Fruit fly (Drosophila melanogaster): ENCODE measurements around the gene Cnx14D.

The Cnx14D gene

DNA sequence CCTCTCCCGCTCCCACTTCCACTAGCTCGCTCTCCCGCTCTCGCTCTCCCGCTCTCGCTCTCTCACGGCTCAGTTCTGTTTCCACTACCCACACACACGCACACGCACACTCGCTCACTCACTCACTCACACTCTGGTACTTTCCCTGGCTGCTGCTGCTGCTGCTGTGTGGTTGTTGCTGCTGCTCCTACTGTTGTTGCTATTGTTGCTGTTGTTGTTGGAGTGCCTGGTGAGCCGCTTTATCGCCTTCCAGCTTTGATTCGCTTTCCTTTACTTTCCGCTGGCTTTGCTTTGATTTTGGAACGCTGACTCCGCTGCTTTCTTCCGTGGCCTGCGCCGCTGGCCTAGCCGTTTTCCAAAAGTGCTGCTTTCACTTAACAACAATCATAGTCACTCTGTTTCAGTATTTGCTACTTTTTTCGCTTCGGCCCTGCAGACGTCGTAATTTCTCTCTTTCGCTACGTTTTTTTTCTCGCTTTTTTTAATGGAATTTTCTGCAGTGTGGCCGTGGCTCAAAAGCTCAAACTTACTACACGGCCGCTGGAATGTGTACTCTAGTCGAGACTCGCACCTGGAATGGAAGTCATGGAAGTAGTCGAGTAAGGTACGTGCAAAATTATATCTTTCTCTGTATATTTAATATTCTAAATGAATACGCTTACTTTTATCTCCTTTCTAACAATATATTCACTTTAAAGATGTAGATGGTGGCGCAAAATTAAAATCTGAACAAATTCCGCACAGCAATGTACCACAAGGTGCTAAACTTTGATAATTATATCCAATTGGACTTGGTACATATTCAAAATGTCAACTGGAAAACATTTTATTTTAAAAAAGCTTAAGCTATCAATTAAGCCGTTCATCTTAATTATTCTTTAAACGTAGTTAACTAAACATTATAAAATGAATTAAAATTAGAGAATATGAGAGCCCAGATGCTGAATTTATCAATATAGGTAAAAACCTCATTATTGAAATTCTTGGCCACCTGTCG, 34.6 kb upstream of the Cnx14D start, which contains the start of gene Pp2B-14D (continued):
- peak; percentile 15 for TF ChIP-seq Sin3A (optimal IDR thresholded peaks at IDR 0.05)
- TF ChIP-seq Dp (GFP tag; optimal IDR thresholded peaks at IDR 0.05) = peak; percentile 22
- peak in 1 of 2 experiments; percentile 17 for TF ChIP-seq Pdp1 (GFP tag; optimal IDR thresholded peaks at IDR 0.05)
- TF ChIP-seq ttk (GFP tag; IDR thresholded peaks at IDR 0.05) = no peak
- peak; percentile 46 for TF ChIP-seq sens (GFP tag)
- no peak for TF ChIP-seq Mrtf (GFP tag; IDR thresholded peaks at IDR 0.05)
- no peak for TF ChIP-seq CG11085 (GFP tag; IDR thresholded peaks at IDR 0.05)
- TF ChIP-seq CG4617 (GFP tag; optimal IDR thresholded peaks at IDR 0.05; ENCODE audit: borderline replicate concordance) = peak; percentile 53
- no peak for TF ChIP-seq HLH54F (GFP tag; optimal IDR thresholded peaks at IDR 0.05)
- peak; percentile 22 for TF ChIP-seq gem (tag; optimal IDR thresholded peaks at IDR 0.05)
- peak; percentile 62 for TF ChIP-seq CG9797 (GFP tag; optimal IDR thresholded peaks at IDR 0.05)
- TF ChIP-seq CG6854 (GFP tag; optimal IDR thresholded peaks at IDR 0.05) = no peak
- TF ChIP-seq CG42726 (GFP tag; IDR thresholded peaks at IDR 0.05; ENCODE audit: partially characterized antibody) = 0 out of 2 replicates have a peak, but pooled peaks have one; percentile 13
- 0 out of 4 replicates have a peak, but pooled peaks have one; percentile 64 for TF ChIP-seq chinmo (GFP tag; IDR thresholded peaks at IDR 0.05; ENCODE audit: partially characterized antibody)
- peak in 1 of 3 experiments; percentile 1 for TF ChIP-seq Stat92E (GFP tag; optimal IDR thresholded peaks at IDR 0.05)
- TF ChIP-seq sob (GFP tag; IDR thresholded peaks at IDR 0.05) = 0 out of 2 replicates have a peak, but pooled peaks have one; percentile 6
- peak in 1 of 2 experiments; percentile 88 for TF ChIP-seq insv (GFP tag; optimal IDR thresholded peaks at IDR 0.05)
- TF ChIP-seq zf30C (GFP tag; optimal IDR thresholded peaks at IDR 0.05) = peak; percentile 73
- TF ChIP-seq CG8924 (tag; optimal IDR thresholded peaks at IDR 0.05) = peak; percentile 20
- peak; percentile 13 for TF ChIP-seq nau (GFP tag; optimal IDR thresholded peaks at IDR 0.05)
- peak; percentile 26; the same call in 1 of the 2 replicates for TF ChIP-seq CG13287 (GFP tag; IDR thresholded peaks at IDR 0.05; ENCODE audit: partially characterized antibody)
- peak; percentile 8; the same call in 1 of the 2 replicates for TF ChIP-seq amos (GFP tag; IDR thresholded peaks at IDR 0.05; ENCODE audit: partially characterized antibody)
- TF ChIP-seq Dfd (GFP tag; optimal IDR thresholded peaks at IDR 0.05) = peak in 1 of 2 experiments; percentile 13
- peak; percentile 23 for TF ChIP-seq Lhr (GFP tag; optimal IDR thresholded peaks at IDR 0.05)
- TF ChIP-seq pita (GFP tag; optimal IDR thresholded peaks at IDR 0.05) = peak; percentile 52
- TF ChIP-seq row (GFP tag; IDR thresholded peaks at IDR 0.05) = peak; percentile 51; the same call in 2 of the 3 replicates
- peak; percentile 97 for TF ChIP-seq sd (tag; optimal IDR thresholded peaks at IDR 0.05)
- TF ChIP-seq CG6689 (GFP tag; IDR thresholded peaks at IDR 0.05) = peak; percentile 81
- no peak for TF ChIP-seq Six4 (GFP tag; optimal IDR thresholded peaks at IDR 0.05)
- no peak for TF ChIP-seq CG17328 (GFP tag; IDR thresholded peaks at IDR 0.05)
- peak; percentile 25 for TF ChIP-seq Dek (tag; optimal IDR thresholded peaks at IDR 0.05)
- peak; percentile 11 for TF ChIP-seq CG9437 (GFP tag; optimal IDR thresholded peaks at IDR 0.05)
- peak; percentile 23 for TF ChIP-seq Hand (GFP tag; optimal IDR thresholded peaks at IDR 0.05)
- no peak for TF ChIP-seq grn (GFP tag; optimal IDR thresholded peaks at IDR 0.05)
- peak; percentile 19 for TF ChIP-seq sug (tag; optimal IDR thresholded peaks at IDR 0.05)
- peak; percentile 18 for TF ChIP-seq Nf-YC (tag; optimal IDR thresholded peaks at IDR 0.05)
- 0 out of 3 replicates have a peak, but pooled peaks have one; percentile 25 for TF ChIP-seq ci (GFP tag; IDR thresholded peaks at IDR 0.05)
